Fruit fly (Drosophila melanogaster) whole organism, embryonic: ENCODE results near the gene RpS15Aa.

Source experiments
- B-H2 ChIP-seq: fragments of 200-800 bp; sonication (Bioruptor generic); optimal IDR thresholded peaks from 2 replicates; lab custom pipeline; 2018; ENCODE audit warnings: missing biosample characterization, mild to moderate bottlenecking, missing genetic modification characterization
- CG10543 ChIP-seq: fragments of 200-800 bp; sonication (Bioruptor generic); optimal IDR thresholded peaks from 3 replicates; lab custom pipeline; 2017; ENCODE audit warnings: missing biosample characterization, mild to moderate bottlenecking, missing genetic modification characterization, moderate library complexity
- CG10565 ChIP-seq: fragments of 200-800 bp; sonication (Bioruptor generic); optimal IDR thresholded peaks from 3 replicates; lab custom pipeline; 2016; ENCODE audit warnings: missing biosample characterization, mild to moderate bottlenecking, missing genetic modification characterization
- CG11247 ChIP-seq: fragments of 200-800 bp; sonication (Bioruptor generic); IDR thresholded peaks from 2 replicates; pipeline ENCODE4 v1.3.6; 2022; ENCODE audit warnings: missing biosample characterization, missing genetic modification characterization
- CG1233 ChIP-seq: fragments of 200-800 bp; sonication (Bioruptor generic); optimal IDR thresholded peaks from 4 replicates; lab custom pipeline; 2018; ENCODE audit warnings: missing biosample characterization, mild to moderate bottlenecking, missing genetic modification characterization
- CG12659 ChIP-seq: fragments of 200-800 bp; sonication (Bioruptor generic); optimal IDR thresholded peaks from 3 replicates; lab custom pipeline; 2017; ENCODE audit warnings: mild to moderate bottlenecking, missing biosample characterization, missing genetic modification reagents, missing genetic modification characterization
- CG13123 ChIP-seq: fragments of 200-800 bp; sonication (Bioruptor generic); optimal IDR thresholded peaks from 2 replicates; lab custom pipeline; 2016; ENCODE audit warnings: missing biosample characterization, missing genetic modification characterization
- CG14014 ChIP-seq: fragments of 200-800 bp; sonication (Bioruptor generic); IDR thresholded peaks from 2 replicates; pipeline ENCODE4 v1.3.6; 2022; ENCODE audit warnings: missing biosample characterization, missing genetic modification characterization
- CG14965 ChIP-seq: fragments of 200-800 bp; sonication (Bioruptor generic); optimal IDR thresholded peaks from 2 replicates; lab custom pipeline; 2016; ENCODE audit warnings: missing biosample characterization, missing genetic modification characterization, borderline replicate concordance
- CG17612 ChIP-seq: fragments of 200-800 bp; sonication (Bioruptor generic); IDR thresholded peaks from 2 replicates; pipeline ENCODE4 v1.3.6; 2022; ENCODE audit warnings: missing biosample characterization, missing genetic modification characterization
- CG2875 ChIP-seq: fragments of 200-800 bp; sonication (Bioruptor generic); optimal IDR thresholded peaks from 2 replicates; lab custom pipeline; 2017; ENCODE audit warnings: missing biosample characterization, mild to moderate bottlenecking, missing genetic modification characterization, missing genetic modification reagents
- CG3065 ChIP-seq: fragments of 200-800 bp; sonication (Bioruptor generic); optimal IDR thresholded peaks from 2 replicates; lab custom pipeline; 2016; ENCODE audit warnings: missing biosample characterization, missing genetic modification characterization
- CG3163 ChIP-seq: fragments of 200-800 bp; sonication (Bioruptor generic); optimal IDR thresholded peaks from 3 replicates; lab custom pipeline; 2016; ENCODE audit warnings: missing biosample characterization, missing genetic modification characterization
- CG32532 ChIP-seq: fragments of 200-800 bp; sonication (Bioruptor generic); IDR thresholded peaks from 2 replicates; pipeline ENCODE4 v1.3.6; 2022; ENCODE audit warnings: missing biosample characterization, missing genetic modification characterization
- CG32767 ChIP-seq: fragments of 200-800 bp; sonication (Bioruptor generic); IDR thresholded peaks from 2 replicates; pipeline ENCODE4 v1.3.6; 2022; ENCODE audit warnings: missing biosample characterization, missing genetic modification characterization
- CG34376 ChIP-seq: fragments of 200-800 bp; sonication (Bioruptor generic); optimal IDR thresholded peaks from 2 replicates; lab custom pipeline; 2018; ENCODE audit warnings: missing biosample characterization, mild to moderate bottlenecking, missing genetic modification characterization
- CG3847 ChIP-seq: fragments of 200-800 bp; sonication (Bioruptor generic); IDR thresholded peaks from 2 replicates; pipeline ENCODE4 v1.3.6; 2022; ENCODE audit warnings: missing biosample characterization, missing genetic modification characterization
- CG4282 ChIP-seq: fragments of 200-800 bp; sonication (Bioruptor generic); optimal IDR thresholded peaks from 2 replicates; lab custom pipeline; 2016; ENCODE audit warnings: missing biosample characterization, missing genetic modification characterization
- CG43689 ChIP-seq: fragments of 200-800 bp; sonication (Bioruptor generic); IDR thresholded peaks from 2 replicates; pipeline ENCODE4 v1.3.6; 2022; ENCODE audit warnings: missing biosample characterization, missing genetic modification characterization
- CG4617 ChIP-seq: fragments of 200-800 bp; sonication (Bioruptor generic); optimal IDR thresholded peaks from 3 replicates; lab custom pipeline; 2016; ENCODE audit warnings: missing biosample characterization, missing genetic modification characterization, borderline replicate concordance
- CG6175 ChIP-seq: fragments of 200-800 bp; sonication (Bioruptor generic); IDR thresholded peaks from 3 replicates; pipeline ENCODE4 v1.3.6; 2022; ENCODE audit warnings: missing biosample characterization, missing genetic modification characterization
- CG6791 ChIP-seq: fragments of 200-800 bp; sonication (Bioruptor generic); IDR thresholded peaks from 3 replicates; pipeline ENCODE4 v1.3.6; 2022; ENCODE audit warnings: missing biosample characterization, missing genetic modification characterization; ENCODE audit not compliant: partially characterized antibody
- CG7786 ChIP-seq: fragments of 200-800 bp; sonication (Bioruptor generic); optimal IDR thresholded peaks from 2 replicates; lab custom pipeline; 2016; ENCODE audit warnings: missing biosample characterization, missing genetic modification characterization
- CG7839 ChIP-seq: fragments of 200-800 bp; sonication (Bioruptor generic); optimal IDR thresholded peaks from 3 replicates; lab custom pipeline; 2018; ENCODE audit warnings: missing biosample characterization, mild to moderate bottlenecking, missing genetic modification characterization, moderate library complexity
- CG9609 ChIP-seq: fragments of 200-800 bp; sonication (Bioruptor generic); optimal IDR thresholded peaks from 3 replicates; lab custom pipeline; 2016; ENCODE audit warnings: missing biosample characterization, missing genetic modification characterization
- Doc2 ChIP-seq: fragments of 200-800 bp; sonication (Bioruptor generic); IDR thresholded peaks from 2 replicates; pipeline ENCODE4 v1.3.6; 2022; ENCODE audit warnings: missing biosample characterization, missing genetic modification characterization
- E2f2 ChIP-seq: fragments of 200-800 bp; sonication (Bioruptor generic); IDR thresholded peaks from 2 replicates; pipeline ENCODE4 v1.3.6; 2022; ENCODE audit warnings: missing biosample characterization, missing genetic modification characterization
- GATAe ChIP-seq: fragments of 200-800 bp; sonication (Bioruptor generic); conservative IDR thresholded peaks from 2 replicates; pipeline ENCODE4 v1.3.6; 2022; ENCODE audit warnings: missing biosample characterization, missing genetic modification characterization
- HLHmδ ChIP-seq: fragments of 200-800 bp; sonication (Bioruptor generic); optimal IDR thresholded peaks from 2 replicates; lab custom pipeline; 2018; ENCODE audit warnings: missing biosample characterization, mild to moderate bottlenecking, missing genetic modification characterization, moderate library complexity
- MESR4 ChIP-seq: fragments of 200-800 bp; sonication (Bioruptor generic); optimal IDR thresholded peaks from 2 replicates; lab custom pipeline; 2018; ENCODE audit warnings: missing biosample characterization, mild to moderate bottlenecking, missing genetic modification characterization, moderate library complexity
- Ssrp ChIP-seq: fragments of 200-800 bp; sonication (Bioruptor generic); optimal IDR thresholded peaks from 2 replicates; lab custom pipeline; 2018; ENCODE audit warnings: missing biosample characterization, mild to moderate bottlenecking, missing genetic modification characterization, moderate library complexity
- Tbp ChIP-seq: fragments of >200 bp; optimal IDR thresholded peaks from 2 replicates; lab custom pipeline; 2018; ENCODE audit warnings: missing biosample characterization, missing genetic modification characterization
- al ChIP-seq: fragments of 200-800 bp; sonication (Bioruptor generic); IDR thresholded peaks from 2 replicates; pipeline ENCODE4 v1.3.6; 2022; ENCODE audit warnings: missing biosample characterization, missing genetic modification characterization
- bab2 ChIP-seq: fragments of 200-800 bp; sonication (Bioruptor generic); optimal IDR thresholded peaks from 2 replicates; lab custom pipeline; 2016; ENCODE audit warnings: missing biosample characterization, missing genetic modification characterization
- bowl ChIP-seq: fragments of 200-800 bp; sonication (Bioruptor generic); IDR thresholded peaks from 2 replicates; pipeline ENCODE4 v1.3.6; 2022; ENCODE audit warnings: missing biosample characterization, missing genetic modification characterization
- bsh ChIP-seq, 2 experiments: fragments of 200-800 bp; sonication (Bioruptor generic); optimal IDR thresholded peaks; 2 replicates each; lab custom pipeline; 2017 to 2018; ENCODE audit warnings: mild to moderate bottlenecking in 2 of 2, missing biosample characterization in 2 of 2, missing genetic modification characterization in 2 of 2, moderate library complexity in 1 of 2
- cad ChIP-seq: fragments of >200 bp; optimal IDR thresholded peaks from 2 replicates; lab custom pipeline; 2017; ENCODE audit warnings: missing biosample characterization, missing genetic modification characterization
- croc ChIP-seq: fragments of 200-800 bp; sonication (Bioruptor generic); conservative IDR thresholded peaks from 3 replicates; pipeline ENCODE4 v1.3.6; 2022; ENCODE audit warnings: missing biosample characterization, missing genetic modification characterization
- h ChIP-seq: fragments of >200 bp; optimal IDR thresholded peaks from 2 replicates; lab custom pipeline; 2017
- hbn ChIP-seq: fragments of 200-800 bp; sonication (Bioruptor generic); IDR thresholded peaks from 2 replicates; pipeline ENCODE4 v1.3.6; 2022; ENCODE audit warnings: missing biosample characterization, missing genetic modification characterization; ENCODE audit not compliant: partially characterized antibody
- hkb ChIP-seq, 2 experiments: fragments of 200-800 bp in 1 of 2; fragments of >200 bp in 1 of 2; sonication (Bioruptor generic) in 1 of 2; IDR thresholded peaks in 1 of 2; optimal IDR thresholded peaks in 1 of 2; 2 replicates each; pipeline versions ENCODE4 v1.3.6 to Lab custom; 2017 to 2022; ENCODE audit warnings: missing biosample characterization in 1 of 2, missing genetic modification characterization in 1 of 2
- kah ChIP-seq: fragments of 200-800 bp; sonication (Bioruptor generic); optimal IDR thresholded peaks from 2 replicates; lab custom pipeline; 2018; ENCODE audit warnings: missing biosample characterization, mild to moderate bottlenecking, missing genetic modification characterization
- odd ChIP-seq: fragments of 200-800 bp; sonication (Bioruptor generic); optimal IDR thresholded peaks from 2 replicates; lab custom pipeline; 2017; ENCODE audit warnings: missing biosample characterization, mild to moderate bottlenecking, missing genetic modification characterization
- otp ChIP-seq: fragments of 200-800 bp; sonication (Bioruptor generic); IDR thresholded peaks from 3 replicates; pipeline ENCODE4, ENCODE4 v1.3.6; 2022; ENCODE audit warnings: missing biosample characterization, missing genetic modification characterization
- pnt ChIP-seq: fragments of 200-800 bp; sonication (Bioruptor generic); optimal IDR thresholded peaks from 3 replicates; lab custom pipeline; 2016; ENCODE audit warnings: missing biosample characterization, missing genetic modification characterization
- pzg ChIP-seq: fragments of 200-800 bp; sonication (Bioruptor generic); optimal IDR thresholded peaks from 3 replicates; lab custom pipeline; 2018; ENCODE audit warnings: missing biosample characterization, mild to moderate bottlenecking, missing genetic modification characterization, moderate library complexity
- slou ChIP-seq: fragments of 200-800 bp; sonication (Bioruptor generic); optimal IDR thresholded peaks from 3 replicates; lab custom pipeline; 2016; ENCODE audit warnings: missing biosample characterization, missing genetic modification characterization
- tup ChIP-seq: fragments of 200-800 bp; sonication (Bioruptor generic); optimal IDR thresholded peaks from 2 replicates; lab custom pipeline; 2016; ENCODE audit warnings: missing biosample characterization, mild to moderate bottlenecking, missing genetic modification characterization, moderate library complexity
- unpg ChIP-seq: fragments of 200-800 bp; sonication (Bioruptor generic); optimal IDR thresholded peaks from 3 replicates; lab custom pipeline; 2018; ENCODE audit warnings: missing biosample characterization, mild to moderate bottlenecking, missing genetic modification characterization, moderate library complexity
- usp ChIP-seq: fragments of >200 bp; optimal IDR thresholded peaks from 2 replicates; lab custom pipeline; 2017; ENCODE audit warnings: missing biosample characterization, missing genetic modification characterization

Gene RpS15Aa

DNA sequence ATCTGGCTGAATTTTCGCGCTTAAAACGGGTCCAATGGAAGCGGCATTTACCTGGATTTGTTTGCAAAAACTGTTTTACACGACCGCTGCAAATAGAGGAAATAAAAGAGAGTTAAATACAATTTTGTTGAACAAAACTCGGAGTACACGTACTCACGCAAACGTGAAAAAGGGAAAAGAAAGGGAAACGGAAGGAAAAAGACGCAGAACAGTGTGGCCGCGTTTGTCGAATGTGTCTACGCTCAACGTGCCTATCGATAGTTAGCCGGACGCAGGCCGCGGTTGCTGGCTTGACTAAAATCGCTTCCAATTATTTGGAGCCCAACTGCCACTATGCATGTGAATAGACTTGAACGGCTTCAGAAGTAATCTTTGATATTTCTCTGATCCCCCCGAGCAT, at the start of gene RpS15Aa (continued):
- TF ChIP-seq B-H2 (GFP tag; lab: Kevin White, UChicago), result peak; percentile 84
- TF ChIP-seq CG4617 (GFP tag; lab: Kevin White, UChicago), result peak; percentile 18
- no peak for TF ChIP-seq tup
- peak; percentile 63 for TF ChIP-seq CG2875 (GFP tag; lab: Kevin White, UChicago)
- TF ChIP-seq CG10565 (GFP tag; lab: Kevin White, UChicago), result peak; percentile 14
- peak; percentile 2 for TF ChIP-seq CG13123 (GFP tag; lab: Kevin White, UChicago)
- peak; percentile 80 for TF ChIP-seq al (GFP tag; lab: Robert Waterston, UW)
- no peak for TF ChIP-seq Doc2
- peak; percentile 9 for TF ChIP-seq CG3065 (GFP tag; lab: Kevin White, UChicago)
- 0 out of 2 replicates have a peak, but pooled peaks have one; percentile 34 for TF ChIP-seq GATAe (GFP tag; lab: Robert Waterston, UW)
- TF ChIP-seq CG3163, result peak; percentile 61
- no peak for TF ChIP-seq CG4282 (GFP tag; lab: Kevin White, UChicago)
- TF ChIP-seq CG7839 (tag; lab: Kevin White, UChicago), result peak; percentile 60
- 0 out of 2 replicates have a peak, but pooled peaks have one; percentile 44 for TF ChIP-seq bowl
- peak; percentile 28 for TF ChIP-seq pnt (GFP tag; lab: Kevin White, UChicago)
- TF ChIP-seq CG12659 (GFP tag; lab: Kevin White, UChicago), result peak; percentile 77
- TF ChIP-seq pzg (GFP tag; lab: Kevin White, UChicago), result peak; percentile 79
- peak; percentile 86 for TF ChIP-seq otp (GFP tag; lab: Robert Waterston, UW)
- peak; percentile 51 for TF ChIP-seq CG7786 (GFP tag; lab: Kevin White, UChicago)
- TF ChIP-seq odd, result peak; percentile 71
- TF ChIP-seq CG3847 (GFP tag; lab: Robert Waterston, UW), result peak; percentile 82
- 0 out of 2 replicates have a peak, but pooled peaks have one; percentile 26 for TF ChIP-seq hbn
- peak; percentile 60 for TF ChIP-seq CG17612 (GFP tag; lab: Robert Waterston, UW)
- peak; percentile 53 for TF ChIP-seq CG14965 (GFP tag; lab: Kevin White, UChicago)
- TF ChIP-seq CG14014 (GFP tag; lab: Robert Waterston, UW), result peak; percentile 82
- peak; percentile 77 for TF ChIP-seq CG9609 (GFP tag; lab: Kevin White, UChicago)
- TF ChIP-seq MESR4 (GFP tag; lab: Kevin White, UChicago), result peak; percentile 89
- peak; percentile 73 for TF ChIP-seq CG6791
- peak in 1 of 2 experiments; percentile 64 for TF ChIP-seq bsh (GFP tag; optimal IDR thresholded peaks at IDR 0.05; lab: Kevin White, UChicago)
- TF ChIP-seq CG1233 (GFP tag; lab: Kevin White, UChicago), result peak; percentile 79
- TF ChIP-seq h (lab: Kevin White, UChicago), result no peak
- peak; percentile 33 for TF ChIP-seq E2f2
- TF ChIP-seq kah (GFP tag; lab: Kevin White, UChicago), result peak; percentile 49
- TF ChIP-seq hkb (optimal IDR thresholded peaks at IDR 0.05; lab: Kevin White, UChicago), result no peak
- TF ChIP-seq hkb (GFP tag; IDR thresholded peaks at IDR 0.05; lab: Robert Waterston, UW), result peak; percentile 70
- peak; percentile 89 for TF ChIP-seq CG10543 (GFP tag; lab: Kevin White, UChicago)
- TF ChIP-seq bab2 (GFP tag; lab: Kevin White, UChicago), result peak; percentile 10
- TF ChIP-seq CG32767 (GFP tag; lab: Robert Waterston, UW), result peak; percentile 41; the same call in 1 of the 2 replicates
- TF ChIP-seq HLHmδ, result peak; percentile 96
- peak; percentile 85 for TF ChIP-seq CG32532 (GFP tag; lab: Robert Waterston, UW)
- TF ChIP-seq cad (GFP tag; lab: Kevin White, UChicago), result no peak
- TF ChIP-seq CG43689 (GFP tag; lab: Robert Waterston, UW), result no peak; the same call in none of the 2 replicates
- TF ChIP-seq slou (GFP tag; lab: Kevin White, UChicago), result peak; percentile 59
- TF ChIP-seq CG34376, result peak; percentile 84
- peak; percentile 22 for TF ChIP-seq Ssrp (tag; lab: Kevin White, UChicago)
- peak; percentile 70 for TF ChIP-seq unpg
- TF ChIP-seq croc (GFP tag; lab: Robert Waterston, UW), result peak; percentile 41; the same call in 2 of the 3 replicates
- no peak for TF ChIP-seq usp (GFP tag; lab: Kevin White, UChicago)
- TF ChIP-seq CG6175 (GFP tag; lab: Robert Waterston, UW), result peak; percentile 75; the same call in 2 of the 3 replicates
- peak; percentile 3 for TF ChIP-seq Tbp (GFP tag; lab: Kevin White, UChicago)
- TF ChIP-seq CG11247, result peak; percentile 77
